Worm (Caenorhabditis elegans): ENCODE results near the gene ZK470.1.

DNA sequence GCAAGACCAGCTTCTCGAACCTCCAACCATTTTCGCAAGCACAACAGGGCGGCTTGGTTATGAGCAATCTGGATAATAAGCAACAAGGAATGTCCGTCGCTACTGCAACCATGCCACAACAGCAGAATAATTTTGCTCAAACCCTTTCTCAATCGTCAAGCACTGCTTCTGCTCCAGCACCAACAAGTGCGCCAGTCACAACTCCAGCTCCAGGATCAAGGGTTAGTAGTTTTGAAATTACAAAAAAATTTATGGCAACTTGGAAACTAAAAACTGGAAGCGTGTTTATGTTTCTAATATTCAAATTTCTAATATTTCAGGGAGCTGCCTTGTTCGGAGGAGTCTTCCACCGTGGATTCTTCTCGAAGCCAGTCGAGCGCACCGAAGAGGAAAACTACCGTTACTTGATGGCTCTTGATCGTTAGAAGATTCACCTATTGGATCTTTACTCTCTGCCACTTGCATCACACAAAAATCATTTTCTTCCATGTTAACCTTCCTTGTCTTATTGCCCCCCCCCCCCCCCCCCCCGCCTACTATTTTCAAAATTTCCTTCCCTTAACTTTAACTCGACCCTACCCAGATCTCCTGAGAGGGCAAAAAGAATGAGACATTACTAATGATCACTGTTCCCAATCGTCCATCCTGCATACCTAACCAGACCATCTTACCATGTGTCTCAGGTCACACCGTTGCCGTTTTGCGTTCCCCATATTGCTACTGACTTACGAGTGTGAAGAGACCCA lies 16.5 kb upstream of the ZK470.1 start:
- TF ChIP-seq ama-1 (optimal IDR thresholded peaks at IDR 0.05) (peak; percentile 71), ama-1 (GFP tag; optimal IDR thresholded peaks at IDR 0.05) (peak in 1 of 2 experiments; percentile 36), snpc-4 (GFP tag; optimal IDR thresholded peaks at IDR 0.05) (no peak), snpc-4 (tag; optimal IDR thresholded peaks at IDR 0.05) (no peak), madf-10 (tag; optimal IDR thresholded peaks at IDR 0.05) (no peak), ztf-18 (tag; optimal IDR thresholded peaks at IDR 0.05) (no peak)

All from whole organism, young adult.